Fruit fly (Drosophila melanogaster) whole organism, wandering third instar larva: ENCODE results near the gene Crg-1.

Experiments used
- Hr78 ChIP-seq: fragments of >200 bp; optimal IDR thresholded peaks from 2 replicates; lab custom pipeline; 2017; ENCODE audit warnings: missing biosample characterization, missing genetic modification characterization
- Mio ChIP-seq: sonication (Bioruptor generic); optimal IDR thresholded peaks from 2 replicates; lab custom pipeline; 2016; ENCODE audit warnings: missing biosample characterization, missing genetic modification characterization
- pan ChIP-seq: fragments of >200 bp; optimal IDR thresholded peaks from 2 replicates; lab custom pipeline; 2017

DNA sequence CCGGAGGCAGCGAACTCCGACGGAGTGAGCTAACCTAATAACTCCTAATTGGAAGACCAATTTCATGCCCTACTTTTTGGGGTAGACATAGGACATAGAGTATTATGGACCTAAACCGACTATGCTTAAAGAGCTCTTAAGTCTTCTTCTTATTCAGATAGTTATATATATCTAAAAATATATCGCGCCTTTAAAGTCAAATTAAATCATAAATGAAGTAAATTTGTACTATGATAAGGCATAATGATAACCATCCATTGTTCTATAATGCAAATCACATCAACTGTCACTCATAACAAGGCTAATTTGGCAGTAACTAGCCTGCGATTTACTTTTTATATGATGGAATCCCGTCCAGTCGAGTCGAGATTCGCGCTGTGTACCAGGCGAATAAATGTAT is 45.5 kb upstream of the Crg-1 start:
- TF ChIP-seq pan (lab: Kevin White, UChicago) (no peak), Hr78 (GFP tag; lab: Kevin White, UChicago) (no peak), Mio (GFP tag; lab: Kevin White, UChicago) (no peak)
